Worm (Caenorhabditis elegans) whole organism, young adult: Measurements from ENCODE around the gene blos-8.

Source experiments
- B0035.1 ChIP-seq: sonication (generic microtip); optimal IDR thresholded peaks from 2 replicates; lab custom pipeline; 2016; ENCODE audit warnings: missing genetic modification characterization, mild to moderate bottlenecking, missing compliant biosample characterization, missing genotype, missing genetic modification reagents
- K11D2.4 ChIP-seq: fragments of 200-800 bp; sonication (Bioruptor generic); IDR thresholded peaks from 2 replicates; pipeline ENCODE4 v1.3.6; 2022; ENCODE audit warnings: missing genetic modification reagents, missing genetic modification characterization, missing compliant biosample characterization
- K12H6.12 ChIP-seq: fragments of 200-800 bp; sonication (Bioruptor generic); optimal IDR thresholded peaks from 2 replicates; lab custom pipeline; 2018; ENCODE audit warnings: mild to moderate bottlenecking, missing genetic modification characterization, missing compliant biosample characterization
- T07F8.4 ChIP-seq: sonication (generic microtip); optimal IDR thresholded peaks from 2 replicates; lab custom pipeline; 2016; ENCODE audit warnings: mild to moderate bottlenecking, missing genetic modification characterization, moderate library complexity, missing compliant biosample characterization
- Y53G8AR.9 ChIP-seq: fragments of 200-800 bp; sonication (Bioruptor generic); conservative IDR thresholded peaks from 2 replicates; pipeline ENCODE4 v1.3.6; 2022; ENCODE audit warnings: missing genetic modification reagents, missing genetic modification characterization, missing compliant biosample characterization
- Y67H2A.10 ChIP-seq: fragments of 200-800 bp; sonication (Bioruptor generic); conservative IDR thresholded peaks from 2 replicates; pipeline ENCODE4 v1.3.6; 2022; ENCODE audit warnings: missing genetic modification reagents, missing genetic modification characterization, missing compliant biosample characterization
- akir-1 ChIP-seq: fragments of 200-800 bp; sonication (Bioruptor generic); optimal IDR thresholded peaks from 2 replicates; lab custom pipeline; 2018; ENCODE audit warnings: mild to moderate bottlenecking, missing genetic modification characterization, moderate library complexity, missing compliant biosample characterization
- atf-7 ChIP-seq: sonication (generic microtip); optimal IDR thresholded peaks from 2 replicates; lab custom pipeline; 2017; ENCODE audit warnings: mild to moderate bottlenecking, missing genetic modification characterization, missing compliant biosample characterization
- cebp-1 ChIP-seq, 2 experiments: fragments of 200-800 bp in 1 of 2; sonication (Bioruptor generic) in 1 of 2; sonication (generic microtip) in 1 of 2; IDR thresholded peaks in 1 of 2; optimal IDR thresholded peaks in 1 of 2; 2 replicates each; pipeline versions ENCODE4 v1.3.6 to Lab custom; 2017 to 2022; ENCODE audit warnings: missing compliant biosample characterization in 2 of 2, missing genetic modification characterization in 2 of 2, mild to moderate bottlenecking in 1 of 2, missing genetic modification reagents in 1 of 2, moderate library complexity in 1 of 2
- cebp-2 ChIP-seq: fragments of 200-800 bp; sonication (Bioruptor generic); IDR thresholded peaks from 2 replicates; pipeline ENCODE4 v1.3.6; 2022; ENCODE audit warnings: missing genetic modification characterization, missing compliant biosample characterization
- ceh-40 ChIP-seq: fragments of 200-800 bp; sonication (Bioruptor generic); IDR thresholded peaks from 2 replicates; pipeline ENCODE4 v1.3.6; 2022; ENCODE audit warnings: missing genetic modification characterization, missing compliant biosample characterization
- ceh-91 ChIP-seq: fragments of 200-800 bp; sonication (Bioruptor generic); IDR thresholded peaks from 2 replicates; pipeline ENCODE4 v1.3.6; 2022; ENCODE audit warnings: missing genetic modification reagents, missing genetic modification characterization, missing compliant biosample characterization
- dox-1 ChIP-seq: fragments of 200-800 bp; sonication (Bioruptor generic); IDR thresholded peaks from 2 replicates; pipeline ENCODE4 v1.3.6; 2022; ENCODE audit warnings: missing genetic modification reagents, missing genetic modification characterization, missing compliant biosample characterization
- dpl-1 ChIP-seq: fragments of 150-350 bp; optimal IDR thresholded peaks from 2 replicates; lab custom pipeline; 2014; ENCODE audit warnings: missing biosample characterization, missing genetic modification reagents, missing genetic modification characterization
- efl-1 ChIP-seq: fragments of 150-350 bp; optimal IDR thresholded peaks from 2 replicates; lab custom pipeline; 2014; ENCODE audit warnings: missing biosample characterization, missing genetic modification reagents, missing genetic modification characterization
- egl-44 ChIP-seq: fragments of 200-800 bp; sonication (Bioruptor generic); IDR thresholded peaks from 2 replicates; pipeline ENCODE4 v1.3.6; 2022; ENCODE audit warnings: missing genetic modification reagents, missing genetic modification characterization, missing compliant biosample characterization
- fkh-3 ChIP-seq: sonication (generic microtip); optimal IDR thresholded peaks from 2 replicates; lab custom pipeline; 2016; ENCODE audit warnings: mild to moderate bottlenecking, missing genetic modification characterization, missing compliant biosample characterization
- gei-17 ChIP-seq: fragments of 200-800 bp; sonication (Bioruptor generic); optimal IDR thresholded peaks from 2 replicates; lab custom pipeline; 2018; ENCODE audit warnings: mild to moderate bottlenecking, missing genetic modification characterization, missing compliant biosample characterization
- hmg-1.2 ChIP-seq: fragments of 200-800 bp; sonication (Bioruptor generic); IDR thresholded peaks from 2 replicates; pipeline ENCODE4 v1.3.6; 2022; ENCODE audit warnings: missing genetic modification reagents, missing genetic modification characterization, missing compliant biosample characterization
- hmg-20 ChIP-seq: fragments of 200-800 bp; sonication (Bioruptor generic); IDR thresholded peaks from 2 replicates; pipeline ENCODE4 v1.3.6; 2022; ENCODE audit warnings: missing genetic modification reagents, missing genetic modification characterization, missing compliant biosample characterization
- lin-26 ChIP-seq: fragments of 200-800 bp; sonication (Bioruptor generic); IDR thresholded peaks from 2 replicates; pipeline ENCODE4 v1.3.6; 2022; ENCODE audit warnings: missing genetic modification reagents, missing genetic modification characterization, missing compliant biosample characterization
- lin-35 ChIP-seq, 3 experiments: fragments of 150-350 bp in 2 of 3; sonication (generic microtip) in 1 of 3; optimal IDR thresholded peaks; 2 replicates each; lab custom pipeline; 2014 to 2018; ENCODE audit warnings: missing biosample characterization in 3 of 3, missing genetic modification characterization in 3 of 3, missing genetic modification reagents in 3 of 3
- lin-40 ChIP-seq: sonication (generic microtip); optimal IDR thresholded peaks from 2 replicates; lab custom pipeline; 2016; ENCODE audit warnings: missing genetic modification characterization, mild to moderate bottlenecking, missing compliant biosample characterization, missing genotype, missing genetic modification reagents
- madf-10 ChIP-seq: sonication (generic microtip); optimal IDR thresholded peaks from 2 replicates; lab custom pipeline; 2016; ENCODE audit warnings: mild to moderate bottlenecking, missing genetic modification characterization, missing compliant biosample characterization
- madf-3 ChIP-seq: fragments of 200-800 bp; sonication (Bioruptor generic); IDR thresholded peaks from 2 replicates; pipeline ENCODE4 v1.3.6; 2022; ENCODE audit warnings: missing genetic modification reagents, missing genetic modification characterization, missing compliant biosample characterization
- mcd-1 ChIP-seq: fragments of 200-800 bp; sonication (Bioruptor generic); IDR thresholded peaks from 2 replicates; pipeline ENCODE4 v1.3.6; 2022; ENCODE audit warnings: missing genetic modification reagents, missing genetic modification characterization, missing compliant biosample characterization
- nhr-179 ChIP-seq: sonication (generic microtip); optimal IDR thresholded peaks from 2 replicates; lab custom pipeline; 2016; ENCODE audit warnings: mild to moderate bottlenecking, missing genetic modification characterization, missing compliant biosample characterization
- rec-8 ChIP-seq, 2 experiments: sonication (generic microtip); optimal IDR thresholded peaks; 2 replicates each; lab custom pipeline; 2016; ENCODE audit warnings: mild to moderate bottlenecking in 2 of 2, missing genetic modification characterization in 2 of 2, missing genetic modification reagents in 2 of 2, missing genotype in 2 of 2, missing biosample characterization in 1 of 2, missing compliant biosample characterization in 1 of 2, moderate library complexity in 1 of 2
- repo-1 ChIP-seq: sonication (generic microtip); optimal IDR thresholded peaks from 2 replicates; lab custom pipeline; 2017; ENCODE audit warnings: mild to moderate bottlenecking, missing genetic modification characterization, missing compliant biosample characterization
- rpc-1 ChIP-seq, 2 experiments: fragments of 150-350 bp in 1 of 2; sonication (generic microtip) in 1 of 2; optimal IDR thresholded peaks; 2 replicates each; lab custom pipeline; 2014 to 2018; ENCODE audit warnings: missing biosample characterization in 1 of 2, missing genetic modification characterization in 1 of 2, missing genetic modification reagents in 1 of 2, missing genotype in 1 of 2
- snpc-1.3 ChIP-seq: sonication (generic microtip); optimal IDR thresholded peaks from 2 replicates; lab custom pipeline; 2017; ENCODE audit warnings: missing genetic modification characterization, mild to moderate bottlenecking, missing compliant biosample characterization, antibody characterized with exemption, moderate library complexity, missing genotype, missing genetic modification reagents; ENCODE audit not compliant: insufficient read depth
- somi-1 ChIP-seq: fragments of 200-800 bp; sonication (Bioruptor generic); optimal IDR thresholded peaks from 2 replicates; lab custom pipeline; 2018; ENCODE audit warnings: mild to moderate bottlenecking, missing genetic modification characterization, missing compliant biosample characterization
- sptf-2 ChIP-seq: fragments of 200-800 bp; sonication (Bioruptor generic); optimal IDR thresholded peaks from 2 replicates; lab custom pipeline; 2018; ENCODE audit warnings: mild to moderate bottlenecking, missing genetic modification characterization, missing compliant biosample characterization
- tbp1 ChIP-seq: fragments of 200-800 bp; sonication (Bioruptor generic); optimal IDR thresholded peaks from 2 replicates; lab custom pipeline; 2018; ENCODE audit warnings: mild to moderate bottlenecking, missing genetic modification characterization, missing compliant biosample characterization
- zfh-2 ChIP-seq: fragments of 200-800 bp; sonication (Bioruptor generic); conservative IDR thresholded peaks from 2 replicates; pipeline ENCODE4 v1.3.6; 2022; ENCODE audit warnings: missing genetic modification reagents, missing genetic modification characterization, missing compliant biosample characterization
- ztf-25 ChIP-seq: fragments of 200-800 bp; sonication (Bioruptor generic); IDR thresholded peaks from 2 replicates; pipeline ENCODE4 v1.3.6; 2022; ENCODE audit warnings: missing genetic modification reagents, missing genetic modification characterization, missing compliant biosample characterization
- ztf-26 ChIP-seq: sonication (generic microtip); optimal IDR thresholded peaks from 2 replicates; lab custom pipeline; 2017; ENCODE audit warnings: missing genetic modification characterization, missing compliant biosample characterization
- ztf-3 ChIP-seq: fragments of 200-800 bp; sonication (Bioruptor generic); optimal IDR thresholded peaks from 2 replicates; lab custom pipeline; 2018; ENCODE audit warnings: mild to moderate bottlenecking, missing genetic modification characterization, missing compliant biosample characterization
- ztf-6 ChIP-seq: fragments of 200-800 bp; sonication (Bioruptor generic); IDR thresholded peaks from 2 replicates; pipeline ENCODE4 v1.3.6; 2022; ENCODE audit warnings: missing genetic modification reagents, missing genetic modification characterization, missing compliant biosample characterization

blos-8 gene

ce11 chrX:15385807-15386349 is 45.1 kb downstream of the blos-8 start (continued):
- TF ChIP-seq T07F8.4 (no peak), somi-1 (peak; percentile 37), ceh-40 (GFP tag; lab: Robert Waterston, UW) (no peak), ceh-91 (no peak), Y67H2A.10 (no peak), cebp-2 (GFP tag; lab: Robert Waterston, UW) (no peak), dpl-1 (GFP tag; lab: Kevin White, UChicago) (no peak), repo-1 (tag; lab: Kevin White, UChicago) (no peak), mcd-1 (no peak), hmg-20 (no peak), ztf-25 (no peak), efl-1 (GFP tag; lab: Kevin White, UChicago) (no peak), lin-35 (GFP tag; optimal IDR thresholded peaks at IDR 0.05; lab: Kevin White, UChicago) (peak in 1 of 3 experiments; percentile 39), hmg-1.2 (GFP tag; lab: Robert Waterston, UW) (peak; percentile 31; the same call in 1 of the 2 replicates), atf-7 (tag; lab: Kevin White, UChicago) (peak; percentile 85), dox-1 (GFP tag; lab: Robert Waterston, UW) (no peak), rec-8 (tag; optimal IDR thresholded peaks at IDR 0.05; lab: Kevin White, UChicago) (no peak), tbp1 (no peak), ztf-6 (GFP tag; lab: Robert Waterston, UW) (no peak), K12H6.12 (tag; lab: Kevin White, UChicago) (peak; percentile 40), egl-44 (GFP tag; lab: Robert Waterston, UW) (no peak), zfh-2 (GFP tag; lab: Robert Waterston, UW) (0 out of 2 replicates have a peak, but pooled peaks have one; percentile 38), rpc-1 (optimal IDR thresholded peaks at IDR 0.05; lab: Kevin White, UChicago) (no peak), rpc-1 (tag; optimal IDR thresholded peaks at IDR 0.05; lab: Kevin White, UChicago) (no peak), sptf-2 (GFP tag; lab: Kevin White, UChicago) (no peak), akir-1 (GFP tag; lab: Kevin White, UChicago) (no peak), nhr-179 (no peak), ztf-3 (GFP tag; lab: Kevin White, UChicago) (no peak), gei-17 (GFP tag; lab: Kevin White, UChicago) (no peak), lin-40 (tag; lab: Kevin White, UChicago) (peak; percentile 55), Y53G8AR.9 (no peak), lin-26 (GFP tag; lab: Robert Waterston, UW) (no peak), ztf-26 (no peak), B0035.1 (no peak), madf-10 (no peak), snpc-1.3 (tag; lab: Kevin White, UChicago) (no peak), cebp-1 (GFP tag; IDR thresholded peaks at IDR 0.05; lab: Robert Waterston, UW) (no peak), cebp-1 (tag; optimal IDR thresholded peaks at IDR 0.05; lab: Kevin White, UChicago) (peak; percentile 41), K11D2.4 (GFP tag; lab: Robert Waterston, UW) (0 out of 2 replicates have a peak, but pooled peaks have one; percentile 22), madf-3 (GFP tag; lab: Robert Waterston, UW) (no peak), fkh-3 (tag; lab: Kevin White, UChicago) (no peak)
- TF ChIP-seq, all 124 proteins: peak for 12
